Worm (Caenorhabditis elegans) whole organism, L4 larva: ENCODE measurements around the gene Y54G11A.14.

ENCODE experiments used
- lin-1 ChIP-seq: fragments of 200-800 bp; sonication (Bioruptor generic); IDR thresholded peaks from 2 replicates; pipeline ENCODE4 v1.3.6; 2022; ENCODE audit warnings: missing genetic modification reagents, missing genetic modification characterization, missing compliant biosample characterization
- lin-15B ChIP-seq: fragments of 150-350 bp; sonication (generic microtip); optimal IDR thresholded peaks from 3 replicates; lab custom pipeline; 2014; ENCODE audit warnings: missing biosample characterization, missing genetic modification characterization
- nhr-10 ChIP-seq: fragments of 150-350 bp; optimal IDR thresholded peaks from 2 replicates; lab custom pipeline; 2014; ENCODE audit warnings: missing biosample characterization, missing genetic modification characterization
- pqm-1 ChIP-seq: sonication (generic microtip); optimal IDR thresholded peaks from 2 replicates; lab custom pipeline; 2017; ENCODE audit warnings: missing biosample characterization, missing genetic modification characterization
- snpc-4 ChIP-seq: fragments of 150-350 bp; optimal IDR thresholded peaks from 2 replicates; lab custom pipeline; 2014; ENCODE audit warnings: missing biosample characterization, missing genetic modification characterization
- unc-130 ChIP-seq: sonication (generic microtip); optimal IDR thresholded peaks from 2 replicates; lab custom pipeline; 2016; ENCODE audit warnings: missing genetic modification reagents, missing genetic modification characterization, missing compliant biosample characterization

DNA sequence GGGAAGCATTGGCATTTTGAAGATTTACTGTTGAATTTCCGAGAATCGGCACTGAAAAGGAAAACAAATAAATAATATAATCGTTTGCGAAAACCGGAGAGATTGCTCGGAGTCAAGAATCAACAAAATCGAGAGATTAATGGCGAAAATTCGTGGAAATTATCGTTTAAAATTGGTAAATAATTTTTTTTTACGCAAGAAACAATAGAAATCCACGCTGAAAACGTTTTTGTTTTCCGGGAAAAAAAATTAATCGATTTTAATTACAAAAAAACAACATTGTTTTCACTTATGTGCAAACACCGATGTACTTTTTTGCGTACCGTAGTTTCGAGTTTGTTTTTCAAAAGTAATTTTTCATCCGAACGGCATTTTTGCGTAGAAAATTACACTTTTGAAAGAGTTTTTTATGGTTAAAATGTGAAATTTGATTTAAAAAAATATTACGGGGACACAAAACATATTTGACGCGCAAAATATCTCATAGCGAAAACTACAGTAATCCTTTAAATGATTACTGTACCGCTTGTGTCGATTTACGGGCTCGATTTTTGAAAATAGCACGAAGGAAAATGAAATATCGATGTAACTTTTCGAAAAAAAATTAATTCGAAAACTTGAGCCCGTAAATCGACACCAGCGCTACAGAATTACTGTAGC, 7.1 kb upstream of the Y54G11A.14 start, which contains the start of gene ctl-3:
- TF ChIP-seq nhr-10 (tag; lab: Kevin White, UChicago) (no peak), lin-15B (tag; lab: Kevin White, UChicago) (no peak), snpc-4 (tag; lab: Kevin White, UChicago) (no peak), lin-1 (GFP tag; lab: Robert Waterston, UW) (no peak), unc-130 (GFP tag; lab: Kevin White, UChicago) (no peak), pqm-1 (no peak)
